Worm (Caenorhabditis elegans): Measurements from ENCODE around the gene ZK666.14.

DNA sequence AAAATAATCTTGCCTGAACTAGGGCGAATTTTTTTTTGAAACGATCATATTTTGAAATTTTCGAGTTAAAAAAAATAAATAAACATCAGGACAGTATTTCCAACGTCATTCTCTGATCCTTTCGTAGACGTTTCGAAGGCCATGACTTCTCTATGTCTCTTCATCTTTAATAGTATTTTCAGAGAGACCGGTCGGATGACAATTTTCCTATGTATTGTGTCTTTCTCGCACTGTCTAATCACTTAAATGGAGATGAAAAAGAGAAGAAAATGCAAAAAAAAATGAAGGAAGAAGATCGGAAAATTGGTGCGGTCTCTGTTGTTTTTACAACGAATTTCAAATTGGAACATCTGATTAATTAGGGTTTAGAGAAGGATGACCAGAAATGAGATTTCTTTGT, 30.6 kb downstream of the ZK666.14 start:
- no peak for TF ChIP-seq dao-5 (tag; optimal IDR thresholded peaks at IDR 0.05)
- no peak for TF ChIP-seq him-1 (tag; optimal IDR thresholded peaks at IDR 0.05)

Data from whole organism, L4/young adult.